Worm (Caenorhabditis elegans): ENCODE results near the gene R07A4.2.

The R07A4.2 gene

DNA sequence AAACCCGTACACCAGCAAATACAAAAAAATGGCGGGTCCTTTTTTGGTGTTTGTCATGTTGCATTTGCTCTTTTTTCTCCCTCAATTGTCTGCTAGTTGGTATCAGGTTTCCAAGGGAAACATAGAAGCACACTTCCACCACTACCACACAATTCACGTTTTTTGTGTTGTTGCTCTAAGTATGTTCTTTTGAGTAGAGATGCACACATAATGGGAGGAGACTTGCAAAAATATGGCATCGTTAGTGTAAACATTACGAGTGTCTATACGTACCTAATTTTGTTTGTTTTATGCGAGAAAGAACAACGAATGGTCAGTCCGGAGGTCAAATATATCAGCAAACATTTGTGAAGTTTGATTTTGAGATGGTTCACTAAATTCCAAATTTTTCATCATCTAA is 23.7 kb upstream of the R07A4.2 start:
- TF ChIP-seq T22C8.4 (GFP tag; IDR thresholded peaks at IDR 0.05) (no peak), ref-1 (GFP tag; conservative IDR thresholded peaks at IDR 0.05) (no peak), tab-1 (GFP tag; IDR thresholded peaks at IDR 0.05) (no peak), klf-2 (GFP tag; conservative IDR thresholded peaks at IDR 0.05) (no peak), med-1 (GFP tag; optimal IDR thresholded peaks at IDR 0.05; ENCODE audit: insufficient read depth) (no peak), flt-1 (GFP tag; IDR thresholded peaks at IDR 0.05) (no peak), ztf-29 (GFP tag; IDR thresholded peaks at IDR 0.05) (no peak), cog-1 (tag; optimal IDR thresholded peaks at IDR 0.05) (no peak), ztf-23 (GFP tag; IDR thresholded peaks at IDR 0.05) (no peak)

ce11 chrX:10769232-10769738 is 23.0 kb upstream of the R07A4.2 start, which contains the start of gene sma-9:
sma-9 (plus strand) TSS chrX:10769282.
- TF ChIP-seq med-1 (GFP tag; optimal IDR thresholded peaks at IDR 0.05; ENCODE audit: insufficient read depth) (no peak), tab-1 (GFP tag; IDR thresholded peaks at IDR 0.05) (no peak), ztf-23 (GFP tag; IDR thresholded peaks at IDR 0.05) (no peak), ztf-29 (GFP tag; IDR thresholded peaks at IDR 0.05) (no peak), cog-1 (tag; optimal IDR thresholded peaks at IDR 0.05) (no peak), ref-1 (GFP tag; conservative IDR thresholded peaks at IDR 0.05) (no peak), flt-1 (GFP tag; IDR thresholded peaks at IDR 0.05) (no peak), T22C8.4 (GFP tag; IDR thresholded peaks at IDR 0.05) (no peak), klf-2 (GFP tag; conservative IDR thresholded peaks at IDR 0.05) (no peak)

- TF ChIP-seq tab-1 (GFP tag; IDR thresholded peaks at IDR 0.05) (no peak), T22C8.4 (GFP tag; IDR thresholded peaks at IDR 0.05) (no peak), cog-1 (tag; optimal IDR thresholded peaks at IDR 0.05) (no peak), ztf-23 (GFP tag; IDR thresholded peaks at IDR 0.05) (no peak), klf-2 (GFP tag; conservative IDR thresholded peaks at IDR 0.05) (no peak), med-1 (GFP tag; optimal IDR thresholded peaks at IDR 0.05; ENCODE audit: insufficient read depth) (no peak), flt-1 (GFP tag; IDR thresholded peaks at IDR 0.05) (no peak), ref-1 (GFP tag; conservative IDR thresholded peaks at IDR 0.05) (no peak), ztf-29 (GFP tag; IDR thresholded peaks at IDR 0.05) (no peak)
Measured at ce11 chrX:10768289-10769153, 22.2 kb upstream of the R07A4.2 start.

DNA sequence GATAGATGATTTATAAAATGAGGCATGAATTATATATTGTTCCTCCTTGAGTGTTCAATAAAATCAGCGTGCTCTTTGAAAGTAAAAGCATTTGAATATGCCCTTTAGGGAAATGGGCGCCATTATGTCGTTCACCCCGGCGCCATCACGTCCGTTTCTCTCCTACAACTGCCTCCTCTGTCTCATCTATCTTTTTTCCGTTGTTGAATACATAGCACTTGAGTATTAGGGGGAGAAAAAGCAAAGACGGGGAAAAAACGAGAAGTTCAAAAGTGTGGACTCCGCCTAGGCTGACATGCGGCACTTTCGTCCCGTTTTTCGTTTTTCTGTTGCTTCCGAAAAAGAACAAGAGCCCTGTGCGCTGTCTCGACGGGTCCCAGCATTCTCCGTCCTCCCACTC is 21.4 kb upstream of the R07A4.2 start:
- 0 out of 2 replicates have a peak, but pooled peaks have one; percentile 19 for TF ChIP-seq flt-1 (GFP tag; IDR thresholded peaks at IDR 0.05)
- no peak for TF ChIP-seq T22C8.4 (GFP tag; IDR thresholded peaks at IDR 0.05)

ce11 chrX:10766966-10767644 is 20.8 kb upstream of the R07A4.2 start:
- TF ChIP-seq med-1 (GFP tag; optimal IDR thresholded peaks at IDR 0.05; ENCODE audit: insufficient read depth) (no peak), ztf-23 (GFP tag; IDR thresholded peaks at IDR 0.05) (no peak), flt-1 (GFP tag; IDR thresholded peaks at IDR 0.05) (no peak), ztf-29 (GFP tag; IDR thresholded peaks at IDR 0.05) (no peak), cog-1 (tag; optimal IDR thresholded peaks at IDR 0.05) (no peak), tab-1 (GFP tag; IDR thresholded peaks at IDR 0.05) (no peak), klf-2 (GFP tag; conservative IDR thresholded peaks at IDR 0.05) (no peak), ref-1 (GFP tag; conservative IDR thresholded peaks at IDR 0.05) (no peak), T22C8.4 (GFP tag; IDR thresholded peaks at IDR 0.05) (no peak)

DNA sequence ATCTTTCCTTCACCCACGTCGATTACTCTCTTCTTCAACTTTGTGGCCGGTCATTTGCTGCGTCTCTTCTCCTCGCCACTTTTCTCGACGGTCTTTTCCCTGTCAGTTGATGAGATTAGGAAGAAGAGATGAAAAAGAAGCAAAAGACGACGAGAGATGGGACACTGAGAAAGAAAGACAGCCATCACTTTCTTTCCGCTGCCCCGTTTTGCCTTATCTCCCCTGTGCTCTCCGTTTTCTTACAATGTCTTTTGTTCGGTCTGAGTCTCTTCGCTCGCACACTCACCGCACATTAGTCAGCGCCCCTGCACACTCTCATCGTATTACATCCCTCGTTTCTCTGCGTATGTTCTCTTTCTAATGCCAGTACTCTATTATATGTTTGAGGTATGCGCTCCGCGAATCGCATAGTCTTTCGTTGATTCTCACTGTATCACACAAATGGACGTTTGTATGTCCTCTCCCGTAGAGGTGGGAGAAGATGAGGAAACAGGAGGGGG is 19.9 kb upstream of the R07A4.2 start:
- TF ChIP-seq cog-1 (tag; optimal IDR thresholded peaks at IDR 0.05) (peak; percentile 96), ztf-29 (GFP tag; IDR thresholded peaks at IDR 0.05) (no peak), klf-2 (GFP tag; conservative IDR thresholded peaks at IDR 0.05) (no peak), flt-1 (GFP tag; IDR thresholded peaks at IDR 0.05) (peak; percentile 64; the same call in 1 of the 2 replicates), tab-1 (GFP tag; IDR thresholded peaks at IDR 0.05) (0 out of 2 replicates have a peak, but pooled peaks have one; percentile 28)

ce11 chrX:10763383-10763782 is 17.1 kb upstream of the R07A4.2 start:
- TF ChIP-seq cog-1 (tag; optimal IDR thresholded peaks at IDR 0.05) (no peak), ref-1 (GFP tag; conservative IDR thresholded peaks at IDR 0.05) (no peak), T22C8.4 (GFP tag; IDR thresholded peaks at IDR 0.05) (no peak), ztf-23 (GFP tag; IDR thresholded peaks at IDR 0.05) (no peak), flt-1 (GFP tag; IDR thresholded peaks at IDR 0.05) (no peak), klf-2 (GFP tag; conservative IDR thresholded peaks at IDR 0.05) (no peak), med-1 (GFP tag; optimal IDR thresholded peaks at IDR 0.05; ENCODE audit: insufficient read depth) (no peak), ztf-29 (GFP tag; IDR thresholded peaks at IDR 0.05) (no peak), tab-1 (GFP tag; IDR thresholded peaks at IDR 0.05) (no peak)

ce11 chrX:10760958-10761357 is 14.7 kb upstream of the R07A4.2 start:
- TF ChIP-seq klf-2 (GFP tag; conservative IDR thresholded peaks at IDR 0.05) = no peak
- no peak for TF ChIP-seq ztf-23 (GFP tag; IDR thresholded peaks at IDR 0.05)
- TF ChIP-seq cog-1 (tag; optimal IDR thresholded peaks at IDR 0.05) = no peak
- no peak for TF ChIP-seq ztf-29 (GFP tag; IDR thresholded peaks at IDR 0.05)
- TF ChIP-seq T22C8.4 (GFP tag; IDR thresholded peaks at IDR 0.05) = no peak
- TF ChIP-seq flt-1 (GFP tag; IDR thresholded peaks at IDR 0.05) = no peak
- TF ChIP-seq tab-1 (GFP tag; IDR thresholded peaks at IDR 0.05) = no peak
- TF ChIP-seq med-1 (GFP tag; optimal IDR thresholded peaks at IDR 0.05; ENCODE audit: insufficient read depth) = no peak

DNA sequence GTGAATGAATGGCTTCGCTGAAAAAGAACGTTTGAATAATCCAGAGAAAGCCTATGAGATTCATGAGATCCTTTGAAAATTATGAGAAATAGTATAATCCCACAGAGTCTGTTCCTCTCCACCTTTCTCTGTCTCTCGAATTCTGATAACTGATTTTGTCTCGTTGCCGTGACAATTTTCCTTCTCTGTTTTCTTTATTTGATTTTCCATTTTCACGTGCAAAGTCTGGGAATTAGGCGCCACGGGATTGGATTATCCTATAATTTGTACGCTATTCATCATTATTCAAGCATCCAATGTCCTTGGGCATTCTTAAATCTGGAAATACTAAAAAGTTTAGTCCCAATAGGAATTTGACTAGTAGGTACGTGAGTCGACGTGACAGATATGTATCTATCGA is 12.2 kb upstream of the R07A4.2 start:
- TF ChIP-seq klf-2 (GFP tag; conservative IDR thresholded peaks at IDR 0.05) (no peak), tab-1 (GFP tag; IDR thresholded peaks at IDR 0.05) (no peak), ztf-23 (GFP tag; IDR thresholded peaks at IDR 0.05) (no peak)

Data from whole organism, midembryonic.